Worm (Caenorhabditis elegans): ENCODE measurements around the gene phf-14.

DNA sequence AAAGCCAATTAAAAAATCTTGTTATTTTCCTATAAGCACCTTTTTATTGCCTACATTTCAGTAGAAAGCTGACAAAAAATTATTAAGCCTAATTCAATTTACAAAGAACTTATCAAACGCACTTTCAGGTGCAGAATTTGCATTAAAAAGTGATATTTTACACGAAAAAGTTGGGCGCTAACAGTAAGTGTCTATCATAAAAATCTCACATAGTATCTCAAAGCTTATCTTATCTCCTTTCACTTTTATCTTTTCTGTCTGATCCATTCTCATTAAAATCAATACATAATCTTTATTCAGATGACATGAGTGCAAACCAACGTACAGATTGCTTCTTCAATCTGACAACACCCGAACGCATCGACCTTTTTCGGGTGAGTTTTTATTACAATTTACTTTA is 38.8 kb downstream of the phf-14 start, which contains the start of gene dcar-1:
- TF ChIP-seq nhr-237 (tag; optimal IDR thresholded peaks at IDR 0.05) = no peak
- no peak for TF ChIP-seq bed-3 (GFP tag; optimal IDR thresholded peaks at IDR 0.05)
- TF ChIP-seq pha-4 (tag; optimal IDR thresholded peaks at IDR 0.05) = no peak
- TF ChIP-seq nhr-12 (tag; optimal IDR thresholded peaks at IDR 0.05) = no peak
- TF ChIP-seq nhr-76 (tag; optimal IDR thresholded peaks at IDR 0.05) = no peak
- TF ChIP-seq snpc-4 (tag; optimal IDR thresholded peaks at IDR 0.05) = no peak
